Worm (Caenorhabditis elegans): ENCODE data around the gene F23H11.2.

Gene F23H11.2

DNA sequence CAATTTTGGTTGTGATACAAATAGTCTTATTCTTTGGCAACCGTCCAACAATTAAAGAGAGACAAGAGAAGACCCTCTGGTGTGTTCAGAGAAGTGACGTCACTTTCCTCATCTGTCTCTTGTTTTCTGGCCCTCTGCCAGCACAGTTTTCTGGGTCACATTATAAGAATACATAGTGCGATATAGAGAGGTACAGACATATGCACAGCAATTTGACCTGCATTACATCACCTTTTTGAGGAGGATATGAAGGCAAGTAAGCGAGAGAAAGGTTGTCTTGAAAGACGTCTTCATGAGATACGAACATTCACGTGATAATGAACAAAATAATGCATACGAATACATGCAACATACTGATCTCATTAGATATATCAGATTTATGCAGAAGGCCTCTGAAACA lies 25.0 kb upstream of the F23H11.2 start:
- TF ChIP-seq peb-1 (tag; optimal IDR thresholded peaks at IDR 0.05) = no peak
- TF ChIP-seq lin-11 (tag; optimal IDR thresholded peaks at IDR 0.05) = no peak
- TF ChIP-seq nhr-237 (tag; optimal IDR thresholded peaks at IDR 0.05) = no peak
- TF ChIP-seq sma-9 (GFP tag; optimal IDR thresholded peaks at IDR 0.05) = no peak
- TF ChIP-seq sma-9 (tag; optimal IDR thresholded peaks at IDR 0.05) = no peak
- no peak for TF ChIP-seq dmd-4 (tag; optimal IDR thresholded peaks at IDR 0.05)
- TF ChIP-seq crh-2 (tag; optimal IDR thresholded peaks at IDR 0.05) = no peak
- no peak for TF ChIP-seq fos-1 (tag; optimal IDR thresholded peaks at IDR 0.05)
- no peak for TF ChIP-seq nhr-23 (tag; optimal IDR thresholded peaks at IDR 0.05)
- no peak for TF ChIP-seq mab-5 (tag; optimal IDR thresholded peaks at IDR 0.05)
- TF ChIP-seq ztf-11 (tag; optimal IDR thresholded peaks at IDR 0.05) = no peak
- TF ChIP-seq lsy-2 (tag; optimal IDR thresholded peaks at IDR 0.05) = no peak
- no peak for TF ChIP-seq nhr-21 (tag; optimal IDR thresholded peaks at IDR 0.05)

DNA sequence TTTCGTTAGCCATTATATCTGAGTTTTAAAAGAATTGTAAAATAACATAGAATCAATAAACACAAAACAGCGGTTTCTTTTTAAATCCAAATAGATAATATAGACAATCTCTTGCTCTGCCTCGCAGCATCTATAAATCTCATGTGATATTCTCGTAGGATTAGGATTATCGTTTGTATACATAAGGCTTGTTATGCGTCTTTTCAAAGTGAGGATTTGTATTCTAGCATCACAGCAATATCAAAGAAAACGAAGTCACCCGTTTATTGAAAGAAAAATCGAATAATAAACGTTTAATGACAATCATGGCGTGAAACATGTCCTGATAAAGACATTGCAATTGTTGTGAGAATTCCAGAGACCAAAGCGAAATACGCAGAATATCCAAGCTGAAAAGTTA lies 23.2 kb upstream of the F23H11.2 start, which contains the start of the genes T24C4.3 and clc-20:
Gene T24C4.3, minus strand, starts transcription at position 101 of the 400 bp plus-strand sequence.
Gene clc-20, plus strand, starts transcription at position 211 of the 400 bp plus-strand sequence.
- TF ChIP-seq ceh-82 (tag; optimal IDR thresholded peaks at IDR 0.05) = no peak

DNA sequence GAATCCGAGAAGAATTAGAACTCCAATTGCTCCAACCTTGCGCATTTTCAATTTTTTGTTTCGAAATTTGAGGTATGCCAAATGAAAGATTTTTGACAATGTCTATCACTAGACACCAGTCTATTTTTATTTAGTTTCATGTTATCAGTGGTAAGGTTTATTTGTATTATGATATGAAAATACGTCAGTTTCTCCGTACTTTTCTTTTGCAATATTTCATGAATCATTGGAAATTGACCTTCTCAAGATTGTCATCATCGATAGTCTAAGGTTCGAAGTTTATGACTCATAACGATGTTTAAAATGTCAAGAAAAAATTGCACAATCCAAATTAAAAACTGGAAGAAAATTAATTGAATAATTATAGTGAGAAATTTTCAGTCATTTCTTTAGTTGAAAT lies 22.1 kb upstream of the F23H11.2 start, which contains the start of gene clc-19:
Gene clc-19, minus strand, starts transcription at position 135 of the 400 bp plus-strand sequence.
- no peak for TF ChIP-seq elt-1 (tag; optimal IDR thresholded peaks at IDR 0.05)
- TF ChIP-seq fos-1 (tag; optimal IDR thresholded peaks at IDR 0.05) = peak; percentile 88
- no peak for TF ChIP-seq lin-39 (tag; optimal IDR thresholded peaks at IDR 0.05)
- TF ChIP-seq sma-9 (GFP tag; optimal IDR thresholded peaks at IDR 0.05) = no peak
- no peak for TF ChIP-seq sma-9 (tag; optimal IDR thresholded peaks at IDR 0.05)
- TF ChIP-seq C34F6.9 (tag; optimal IDR thresholded peaks at IDR 0.05) = no peak
- no peak for TF ChIP-seq peb-1 (tag; optimal IDR thresholded peaks at IDR 0.05)

DNA sequence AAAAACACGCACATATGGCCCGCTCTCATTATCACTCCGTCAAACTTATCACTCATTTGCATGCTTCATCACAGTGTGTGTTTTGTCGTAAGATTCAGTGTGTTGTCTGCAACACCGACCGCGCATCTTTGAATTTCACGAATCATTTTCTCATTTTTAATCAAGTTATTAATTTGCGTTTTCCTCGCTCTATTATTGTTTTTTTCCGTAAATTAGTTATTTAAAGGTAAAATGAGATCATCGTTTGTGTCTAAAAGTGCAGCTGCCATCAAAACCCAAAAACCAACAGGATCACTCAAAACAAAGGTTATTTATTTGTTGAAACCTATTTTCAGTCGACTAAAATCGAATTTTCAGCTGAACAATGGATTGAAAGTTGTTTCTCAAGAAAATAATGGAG lies 15.9 kb upstream of the F23H11.2 start, which contains the start of the genes T24C4.5 and ucr-2.3:
Gene T24C4.5, minus strand, starts transcription at position 101 of the 400 bp plus-strand sequence.
Gene ucr-2.3, plus strand, starts transcription at position 227 of the 400 bp plus-strand sequence.
- TF ChIP-seq nhr-11 (tag; optimal IDR thresholded peaks at IDR 0.05) = no peak

DNA sequence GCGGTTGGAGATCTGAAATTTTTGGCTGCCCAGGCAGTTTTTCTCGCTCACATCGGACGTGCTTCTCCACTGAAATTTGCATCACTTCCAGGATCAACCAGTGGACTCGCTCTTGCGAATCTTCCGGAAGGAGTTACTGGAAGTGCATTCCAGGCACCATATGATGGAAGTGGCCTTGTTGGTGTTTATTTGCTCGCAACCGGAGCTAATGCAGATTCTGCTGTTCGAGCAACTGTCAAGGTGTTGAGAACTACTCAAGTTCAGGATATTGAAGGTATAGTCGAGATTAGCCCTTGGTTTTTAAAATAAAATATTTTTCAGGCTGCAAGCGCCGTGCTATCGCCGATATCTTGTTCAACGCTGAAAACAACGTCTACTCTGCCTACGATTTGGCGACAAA lies 14.7 kb upstream of the F23H11.2 start:
- TF ChIP-seq nhr-237 (tag; optimal IDR thresholded peaks at IDR 0.05) = no peak

DNA sequence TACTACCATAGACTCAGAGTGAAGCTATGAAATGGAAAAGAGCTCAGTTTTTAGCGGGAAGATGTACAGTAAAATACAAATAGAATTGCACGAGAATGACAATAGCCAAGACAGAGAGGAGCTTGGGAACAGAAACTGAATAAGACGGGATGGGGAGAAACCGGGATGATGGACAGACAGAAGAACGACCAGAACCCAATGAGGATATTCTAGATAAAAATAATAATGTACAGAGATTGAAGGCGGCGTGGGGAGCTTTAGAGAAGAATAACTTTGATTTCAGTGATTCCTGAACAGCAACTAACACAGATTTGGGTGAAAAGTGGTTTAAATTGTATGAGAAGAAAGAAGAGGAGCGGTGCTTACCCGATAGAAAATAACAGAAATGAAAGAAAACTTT lies 14.1 kb upstream of the F23H11.2 start:
- TF ChIP-seq zag-1 (tag; optimal IDR thresholded peaks at IDR 0.05) = no peak
- no peak for TF ChIP-seq blmp-1 (tag; optimal IDR thresholded peaks at IDR 0.05; ENCODE audit: insufficient read depth)
- no peak for TF ChIP-seq alr-1 (tag; optimal IDR thresholded peaks at IDR 0.05)
- TF ChIP-seq egl-27 (tag; optimal IDR thresholded peaks at IDR 0.05) = no peak
- TF ChIP-seq Y55F3AM.14 (GFP tag; optimal IDR thresholded peaks at IDR 0.05) = no peak
- TF ChIP-seq skn-1 (tag; optimal IDR thresholded peaks at IDR 0.05) = no peak
- no peak for TF ChIP-seq mab-5 (tag; optimal IDR thresholded peaks at IDR 0.05)
- no peak for TF ChIP-seq snpc-4 (tag; optimal IDR thresholded peaks at IDR 0.05)
- no peak for TF ChIP-seq peb-1 (tag; optimal IDR thresholded peaks at IDR 0.05)
- no peak for TF ChIP-seq unc-39 (tag; optimal IDR thresholded peaks at IDR 0.05)
- no peak for TF ChIP-seq unc-55 (GFP tag; optimal IDR thresholded peaks at IDR 0.05)

DNA sequence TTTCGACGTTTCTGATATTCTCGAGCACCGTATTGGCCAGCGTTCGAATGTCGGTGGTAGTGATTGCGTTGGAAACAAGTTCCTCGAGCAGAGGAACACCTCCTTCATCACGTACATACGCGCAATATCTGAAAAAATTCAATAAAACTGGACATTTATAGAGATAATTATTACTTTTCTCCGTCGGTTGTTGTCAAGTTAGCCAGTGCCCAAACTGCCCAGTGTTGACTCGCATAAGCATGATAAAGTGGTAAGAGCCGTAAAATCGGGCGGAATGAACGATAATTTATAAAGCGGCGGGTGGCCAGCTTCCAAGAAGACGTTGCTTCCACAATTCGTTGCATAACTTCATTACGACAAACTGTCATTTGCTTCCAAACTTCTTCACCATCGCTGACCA lies 12.0 kb upstream of the F23H11.2 start:
- TF ChIP-seq nhr-12 (tag; optimal IDR thresholded peaks at IDR 0.05) (no peak), nhr-237 (tag; optimal IDR thresholded peaks at IDR 0.05) (no peak), blmp-1 (tag; optimal IDR thresholded peaks at IDR 0.05; ENCODE audit: insufficient read depth) (no peak), elt-1 (tag; optimal IDR thresholded peaks at IDR 0.05) (no peak), nhr-10 (tag; optimal IDR thresholded peaks at IDR 0.05) (no peak), unc-39 (tag; optimal IDR thresholded peaks at IDR 0.05) (no peak), snpc-4 (tag; optimal IDR thresholded peaks at IDR 0.05) (no peak), R02D3.7 (tag; optimal IDR thresholded peaks at IDR 0.05) (no peak), nhr-25 (tag; optimal IDR thresholded peaks at IDR 0.05) (no peak), mdl-1 (tag; optimal IDR thresholded peaks at IDR 0.05) (no peak), mbf-1 (tag; optimal IDR thresholded peaks at IDR 0.05) (no peak), ceh-82 (tag; optimal IDR thresholded peaks at IDR 0.05) (no peak), egl-27 (tag; optimal IDR thresholded peaks at IDR 0.05) (no peak), nhr-129 (tag; optimal IDR thresholded peaks at IDR 0.05) (no peak), unc-55 (GFP tag; optimal IDR thresholded peaks at IDR 0.05) (no peak), unc-62 (GFP tag; optimal IDR thresholded peaks at IDR 0.05) (no peak)

Measured in whole organism, L2 larva.